Fruit fly (Drosophila melanogaster): ENCODE measurements around the gene CG14695.
A peak's percentile ranks its signal among the peaks of the same experiment; 100 is the strongest.

dm6 chr3R:10881824-10882559 lies 2.9 kb upstream of the CG14695 start, which contains the start of gene Tpc1:
- no peak for TF ChIP-seq CG7045 (GFP tag; optimal IDR thresholded peaks at IDR 0.05)
- TF ChIP-seq Mnt (GFP tag; optimal IDR thresholded peaks at IDR 0.05): peak; percentile 56
- no peak for TF ChIP-seq CG11617 (GFP tag; optimal IDR thresholded peaks at IDR 0.05)
